Worm (Caenorhabditis elegans): ENCODE data around the gene K08D10.13.
"Not testable (repeated sequence)": the region's sequence is repeated elsewhere in the genome, so short reads cannot be mapped to it uniquely, and the experiment has no call there.

K08D10.13 gene

ce11 chrIV:4135744-4136143 lies 35.6 kb downstream of the K08D10.13 start, which contains the start of gene F49F1.17:
TSS of gene F49F1.17 (minus strand) at chrIV:4135844.
- TF ChIP-seq lsy-2 (tag; optimal IDR thresholded peaks at IDR 0.05) (no peak), ztf-11 (tag; optimal IDR thresholded peaks at IDR 0.05) (no peak)

ce11 chrIV:4125657-4126056 lies 45.7 kb downstream of the K08D10.13 start, which contains the start of gene F49F1.7:
TSS of gene F49F1.7 (minus strand) at chrIV:4125757.
- not testable (repeated sequence) for TF ChIP-seq lsy-2, lin-11, ceh-82 (tag; optimal IDR thresholded peaks at IDR 0.05)

ce11 chrIV:4123083-4123482 lies 48.3 kb downstream of the K08D10.13 start, which contains the start of gene mul-1:
TSS of gene mul-1 (minus strand) at chrIV:4123166.
- TF ChIP-seq sma-3 (GFP tag; optimal IDR thresholded peaks at IDR 0.05) (no peak), nhr-129 (tag; optimal IDR thresholded peaks at IDR 0.05) (no peak), mdl-1 (tag; optimal IDR thresholded peaks at IDR 0.05) (no peak), ztf-11 (tag; optimal IDR thresholded peaks at IDR 0.05) (no peak), nhr-23 (tag; optimal IDR thresholded peaks at IDR 0.05) (no peak), zag-1 (tag; optimal IDR thresholded peaks at IDR 0.05) (no peak), unc-39 (tag; optimal IDR thresholded peaks at IDR 0.05) (no peak), egl-27 (tag; optimal IDR thresholded peaks at IDR 0.05) (no peak), gmeb-1 (tag; optimal IDR thresholded peaks at IDR 0.05) (no peak), sma-9 (GFP tag; optimal IDR thresholded peaks at IDR 0.05) (no peak), sma-9 (tag; optimal IDR thresholded peaks at IDR 0.05) (no peak), ceh-16 (tag; optimal IDR thresholded peaks at IDR 0.05) (no peak), mbf-1 (tag; optimal IDR thresholded peaks at IDR 0.05) (no peak), C34F6.9 (tag; optimal IDR thresholded peaks at IDR 0.05) (no peak), blmp-1 (tag; optimal IDR thresholded peaks at IDR 0.05; ENCODE audit: insufficient read depth) (no peak), nhr-10 (tag; optimal IDR thresholded peaks at IDR 0.05) (no peak)

- TF ChIP-seq ama-1 (optimal IDR thresholded peaks at IDR 0.05): no peak
- TF ChIP-seq lin-11 (tag; optimal IDR thresholded peaks at IDR 0.05): no peak
- TF ChIP-seq ztf-1 (GFP tag; conservative IDR thresholded peaks at IDR 0.05): no peak
- no peak for TF ChIP-seq unc-62 (GFP tag; optimal IDR thresholded peaks at IDR 0.05)
- no peak for TF ChIP-seq nhr-10 (tag; optimal IDR thresholded peaks at IDR 0.05)
- no peak for TF ChIP-seq nhr-77 (tag; optimal IDR thresholded peaks at IDR 0.05)
- no peak for TF ChIP-seq nhr-21 (tag; optimal IDR thresholded peaks at IDR 0.05)
- TF ChIP-seq nhr-25 (tag; optimal IDR thresholded peaks at IDR 0.05): no peak
- TF ChIP-seq aly-2 (tag; optimal IDR thresholded peaks at IDR 0.05): no peak
- no peak for TF ChIP-seq nhr-237 (tag; optimal IDR thresholded peaks at IDR 0.05)
These were observed 50.3 kb downstream of the K08D10.13 start for ce11 chrIV:4121055-4121454.
